Worm (Caenorhabditis elegans): ENCODE data around the gene srx-19.

Gene srx-19

ce11 chrIV:6920063-6920462 is 47.0 kb downstream of the srx-19 start, which contains the start of gene T22D1.18:
Gene T22D1.18, minus strand, starts transcription at chrIV:6920163.
- no peak for TF ChIP-seq ceh-43 (GFP tag; optimal IDR thresholded peaks at IDR 0.05)
- TF ChIP-seq cnd-1 (tag; optimal IDR thresholded peaks at IDR 0.05) = no peak
- TF ChIP-seq M03D4.4 (tag; optimal IDR thresholded peaks at IDR 0.05) = no peak
- no peak for TF ChIP-seq bed-3 (GFP tag; optimal IDR thresholded peaks at IDR 0.05)
- no peak for TF ChIP-seq snpc-4 (tag; optimal IDR thresholded peaks at IDR 0.05)
- no peak for TF ChIP-seq tbx-8 (GFP tag; optimal IDR thresholded peaks at IDR 0.05)
- TF ChIP-seq sptf-1 (tag; optimal IDR thresholded peaks at IDR 0.05) = no peak

DNA sequence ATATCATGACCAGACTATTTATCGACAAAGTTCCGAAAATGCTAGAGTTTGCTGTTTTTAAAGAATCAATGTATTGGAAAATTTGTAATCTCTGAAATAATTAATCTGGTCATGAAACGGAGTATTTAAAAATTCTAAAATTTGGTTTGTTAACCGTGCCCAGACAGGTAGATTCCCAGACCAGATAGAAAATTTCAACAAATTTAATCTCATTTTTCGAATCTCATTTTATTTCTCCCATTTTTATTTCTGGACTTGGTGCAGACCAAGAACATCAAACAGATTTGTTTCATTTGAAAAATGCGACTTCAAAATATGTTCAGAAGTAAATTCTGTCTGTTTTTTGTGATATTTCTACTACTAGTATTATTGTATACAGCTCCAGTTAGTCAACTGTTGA is 50.0 kb downstream of the srx-19 start, which contains the start of gene T22D1.1:
Gene T22D1.1, plus strand, starts transcription at position 301 of the 400 bp plus-strand sequence.
- no peak for TF ChIP-seq unc-120 (tag; optimal IDR thresholded peaks at IDR 0.05; ENCODE audit: poor library complexity, severe bottlenecking)
- no peak for TF ChIP-seq lin-13 (tag; optimal IDR thresholded peaks at IDR 0.05)
- TF ChIP-seq lin-32 (GFP tag; optimal IDR thresholded peaks at IDR 0.05) = no peak
- TF ChIP-seq mep-1 (tag; optimal IDR thresholded peaks at IDR 0.05) = no peak
- no peak for TF ChIP-seq unc-39 (tag; optimal IDR thresholded peaks at IDR 0.05)
- TF ChIP-seq nhr-76 (tag; optimal IDR thresholded peaks at IDR 0.05) = no peak
- TF ChIP-seq ceh-83 (GFP tag; optimal IDR thresholded peaks at IDR 0.05) = no peak
- no peak for TF ChIP-seq sptf-1 (tag; optimal IDR thresholded peaks at IDR 0.05)
- TF ChIP-seq flh-1 (GFP tag; optimal IDR thresholded peaks at IDR 0.05) = no peak
- no peak for TF ChIP-seq ham-2 (GFP tag; optimal IDR thresholded peaks at IDR 0.05)
- no peak for TF ChIP-seq ces-1 (GFP tag; optimal IDR thresholded peaks at IDR 0.05)
- no peak for TF ChIP-seq ztf-11 (tag; optimal IDR thresholded peaks at IDR 0.05)
- TF ChIP-seq unc-62 (GFP tag; optimal IDR thresholded peaks at IDR 0.05) = no peak

Measured in whole organism, mixed stage, embryonic.